Worm (Caenorhabditis elegans) whole organism, mixed stage, embryonic: ENCODE results near the gene ceh-28.

ENCODE experiments used
- M03D4.4 ChIP-seq: sonication (generic microtip); optimal IDR thresholded peaks from 2 replicates; lab custom pipeline; 2017; ENCODE audit warnings: mild to moderate bottlenecking, missing genetic modification characterization, missing compliant biosample characterization
- bed-3 ChIP-seq: fragments of 200-800 bp; sonication (Bioruptor generic); optimal IDR thresholded peaks from 3 replicates; lab custom pipeline; 2018; ENCODE audit warnings: mild to moderate bottlenecking, missing genetic modification characterization, moderate library complexity, missing compliant biosample characterization
- blmp-1 ChIP-seq: fragments of 150-350 bp; optimal IDR thresholded peaks from 2 replicates; lab custom pipeline; 2014; ENCODE audit warnings: missing biosample characterization, missing genetic modification characterization
- ceh-39 ChIP-seq: fragments of 150-350 bp; optimal IDR thresholded peaks from 2 replicates; lab custom pipeline; 2014; ENCODE audit warnings: missing biosample characterization, missing genetic modification characterization
- ceh-43 ChIP-seq: fragments of 200-800 bp; sonication (Bioruptor generic); optimal IDR thresholded peaks from 2 replicates; lab custom pipeline; 2018; ENCODE audit warnings: mild to moderate bottlenecking, missing genetic modification characterization, moderate library complexity, missing compliant biosample characterization
- ceh-83 ChIP-seq: fragments of 200-800 bp; sonication (Bioruptor generic); optimal IDR thresholded peaks from 2 replicates; lab custom pipeline; 2018; ENCODE audit warnings: mild to moderate bottlenecking, missing genetic modification characterization, missing compliant biosample characterization
- ces-1 ChIP-seq: fragments of 150-350 bp; optimal IDR thresholded peaks from 2 replicates; lab custom pipeline; 2014; ENCODE audit warnings: missing biosample characterization, missing genetic modification reagents, missing genetic modification characterization
- cnd-1 ChIP-seq: fragments of 200-800 bp; sonication (Bioruptor generic); optimal IDR thresholded peaks from 2 replicates; lab custom pipeline; 2018; ENCODE audit warnings: mild to moderate bottlenecking, missing genetic modification characterization, missing compliant biosample characterization
- drap-1 ChIP-seq: fragments of 200-800 bp; sonication (Bioruptor generic); optimal IDR thresholded peaks from 3 replicates; lab custom pipeline; 2018; ENCODE audit warnings: mild to moderate bottlenecking, missing genetic modification characterization, missing compliant biosample characterization
- elt-1 ChIP-seq: sonication (generic microtip); optimal IDR thresholded peaks from 2 replicates; lab custom pipeline; 2017; ENCODE audit warnings: missing genetic modification characterization, mild to moderate bottlenecking, missing compliant biosample characterization, antibody characterized with exemption, moderate library complexity, borderline replicate concordance; ENCODE audit not compliant: insufficient read depth
- elt-3 ChIP-seq: fragments of 150-350 bp; optimal IDR thresholded peaks from 2 replicates; lab custom pipeline; 2014; ENCODE audit warnings: missing biosample characterization, missing genetic modification characterization
- flh-1 ChIP-seq: fragments of 200-800 bp; sonication (Bioruptor generic); optimal IDR thresholded peaks from 2 replicates; lab custom pipeline; 2018; ENCODE audit warnings: mild to moderate bottlenecking, missing genetic modification characterization, moderate library complexity, missing compliant biosample characterization
- ham-2 ChIP-seq: fragments of 200-800 bp; sonication (Bioruptor generic); optimal IDR thresholded peaks from 2 replicates; lab custom pipeline; 2018; ENCODE audit warnings: mild to moderate bottlenecking, missing genetic modification characterization, missing compliant biosample characterization
- hlh-1 ChIP-seq: fragments of 150-350 bp; optimal IDR thresholded peaks from 2 replicates; lab custom pipeline; 2014; ENCODE audit warnings: missing biosample characterization, missing genetic modification reagents, missing genetic modification characterization
- lin-13 ChIP-seq: fragments of 150-350 bp; optimal IDR thresholded peaks from 2 replicates; lab custom pipeline; 2014; ENCODE audit warnings: missing biosample characterization, missing genetic modification characterization
- lin-32 ChIP-seq: fragments of 200-800 bp; sonication (Bioruptor generic); optimal IDR thresholded peaks from 2 replicates; lab custom pipeline; 2018; ENCODE audit warnings: mild to moderate bottlenecking, missing genetic modification characterization, missing compliant biosample characterization
- lsy-2 ChIP-seq: fragments of 150-350 bp; optimal IDR thresholded peaks from 2 replicates; lab custom pipeline; 2014; ENCODE audit warnings: missing biosample characterization, missing genetic modification characterization
- mab-5 ChIP-seq: fragments of 150-350 bp; optimal IDR thresholded peaks from 2 replicates; lab custom pipeline; 2014; ENCODE audit warnings: missing biosample characterization, missing genetic modification characterization
- mep-1 ChIP-seq: fragments of 150-350 bp; optimal IDR thresholded peaks from 2 replicates; lab custom pipeline; 2017; ENCODE audit warnings: missing biosample characterization, missing genetic modification reagents, missing genetic modification characterization, inconsistent platforms
- mls-2 ChIP-seq: sonication (generic microtip); optimal IDR thresholded peaks from 2 replicates; lab custom pipeline; 2016; ENCODE audit warnings: mild to moderate bottlenecking, missing genetic modification characterization, moderate library complexity, missing compliant biosample characterization
- nhr-12 ChIP-seq: fragments of 150-350 bp; optimal IDR thresholded peaks from 2 replicates; lab custom pipeline; 2014; ENCODE audit warnings: missing biosample characterization, missing genetic modification characterization
- nhr-237 ChIP-seq: fragments of 150-350 bp; optimal IDR thresholded peaks from 2 replicates; lab custom pipeline; 2014; ENCODE audit warnings: missing biosample characterization, missing genetic modification characterization
- nhr-28 ChIP-seq: fragments of 150-350 bp; optimal IDR thresholded peaks from 2 replicates; lab custom pipeline; 2014; ENCODE audit warnings: missing biosample characterization, missing genetic modification characterization
- nhr-76 ChIP-seq: sonication (generic microtip); optimal IDR thresholded peaks from 2 replicates; lab custom pipeline; 2017; ENCODE audit warnings: missing biosample characterization, missing genetic modification characterization
- pha-4 ChIP-seq: fragments of 150-350 bp; optimal IDR thresholded peaks from 2 replicates; lab custom pipeline; 2018; ENCODE audit warnings: missing biosample characterization, missing genetic modification reagents, missing genetic modification characterization
- sem-2 ChIP-seq: fragments of 200-800 bp; sonication (Bioruptor generic); optimal IDR thresholded peaks from 2 replicates; lab custom pipeline; 2018; ENCODE audit warnings: mild to moderate bottlenecking, missing genetic modification characterization, missing compliant biosample characterization
- snpc-4 ChIP-seq: fragments of 150-350 bp; optimal IDR thresholded peaks from 2 replicates; lab custom pipeline; 2014; ENCODE audit warnings: missing biosample characterization, missing genetic modification characterization
- sptf-1 ChIP-seq: sonication (generic microtip); optimal IDR thresholded peaks from 2 replicates; lab custom pipeline; 2017; ENCODE audit warnings: mild to moderate bottlenecking, missing genetic modification characterization, moderate library complexity, missing compliant biosample characterization
- tbx-8 ChIP-seq: fragments of 200-800 bp; sonication (Bioruptor generic); optimal IDR thresholded peaks from 2 replicates; lab custom pipeline; 2018; ENCODE audit warnings: mild to moderate bottlenecking, missing genetic modification characterization, moderate library complexity, missing compliant biosample characterization
- unc-120 ChIP-seq: sonication (generic microtip); optimal IDR thresholded peaks from 2 replicates; lab custom pipeline; 2017; ENCODE audit warnings: missing genetic modification characterization, missing compliant biosample characterization; ENCODE audit not compliant: poor library complexity, severe bottlenecking
- unc-39 ChIP-seq: fragments of 150-350 bp; optimal IDR thresholded peaks from 2 replicates; lab custom pipeline; 2014; ENCODE audit warnings: missing biosample characterization, missing genetic modification characterization
- unc-62 ChIP-seq: fragments of 150-350 bp; optimal IDR thresholded peaks from 2 replicates; lab custom pipeline; 2014; ENCODE audit warnings: missing biosample characterization, missing genetic modification reagents, missing genetic modification characterization
- zip-8 ChIP-seq: fragments of 150-350 bp; optimal IDR thresholded peaks from 2 replicates; lab custom pipeline; 2014; ENCODE audit warnings: missing biosample characterization, missing genetic modification characterization
- ztf-11 ChIP-seq: fragments of 150-350 bp; optimal IDR thresholded peaks from 2 replicates; lab custom pipeline; 2014; ENCODE audit warnings: missing biosample characterization, missing genetic modification characterization

Gene ceh-28

DNA sequence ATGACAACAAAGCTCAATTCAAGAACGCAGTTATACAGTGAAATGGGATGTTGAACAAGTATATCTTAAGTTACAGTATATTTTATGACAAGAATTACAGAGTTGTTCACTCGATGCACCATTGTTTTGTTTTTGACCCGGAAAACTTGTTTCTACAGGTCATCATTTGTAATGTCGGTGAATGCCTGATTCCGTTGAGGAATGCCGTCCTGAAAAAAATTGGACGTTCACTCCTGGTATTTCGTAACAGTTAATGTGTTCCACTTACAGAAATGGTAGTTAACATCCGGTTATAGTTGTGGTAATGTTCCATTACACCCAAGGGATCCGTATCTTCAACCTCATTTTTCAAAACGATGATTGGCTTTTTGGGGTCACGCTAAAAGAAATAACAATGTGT, 41.9 kb downstream of the ceh-28 start:
- no peak for TF ChIP-seq unc-62 (GFP tag; lab: Kevin White, UChicago)
- TF ChIP-seq mls-2 (tag; lab: Kevin White, UChicago), result no peak
- no peak for TF ChIP-seq ztf-11
- no peak for TF ChIP-seq nhr-12 (tag; lab: Kevin White, UChicago)
- no peak for TF ChIP-seq sptf-1 (tag; lab: Kevin White, UChicago)
- no peak for TF ChIP-seq elt-1 (tag; lab: Kevin White, UChicago)
- no peak for TF ChIP-seq blmp-1 (tag; lab: Kevin White, UChicago)
- TF ChIP-seq mep-1 (tag; lab: Kevin White, UChicago), result no peak
- TF ChIP-seq snpc-4 (tag; lab: Kevin White, UChicago), result no peak
- TF ChIP-seq lin-13 (tag; lab: Kevin White, UChicago), result no peak
- no peak for TF ChIP-seq hlh-1 (tag; lab: Kevin White, UChicago)
- TF ChIP-seq nhr-237 (tag; lab: Kevin White, UChicago), result no peak
- no peak for TF ChIP-seq ceh-83 (GFP tag; lab: Kevin White, UChicago)
- no peak for TF ChIP-seq zip-8 (tag; lab: Kevin White, UChicago)
- TF ChIP-seq bed-3 (GFP tag; lab: Kevin White, UChicago), result no peak
- TF ChIP-seq cnd-1 (tag; lab: Kevin White, UChicago), result no peak

DNA sequence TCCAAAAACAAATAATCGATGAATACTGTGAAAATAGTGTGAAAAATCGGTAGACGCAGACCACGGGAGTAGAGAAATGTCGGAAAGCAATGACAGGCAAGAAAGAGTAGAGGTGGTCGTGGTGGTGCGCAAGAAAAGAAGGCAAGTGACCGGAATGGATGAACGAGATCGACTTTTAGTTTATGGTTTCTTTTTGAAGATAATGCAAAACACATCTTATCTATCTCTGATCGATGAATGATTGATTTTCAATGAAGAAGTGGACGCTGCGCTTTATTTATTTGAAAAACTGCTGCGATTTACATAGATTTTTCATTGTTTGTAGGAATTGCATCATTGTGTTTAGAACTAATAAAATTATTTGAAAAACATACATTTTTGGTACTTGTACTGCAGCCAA, 45.4 kb downstream of the ceh-28 start:
- TF ChIP-seq ham-2 (GFP tag; lab: Kevin White, UChicago) (no peak), unc-120 (tag; lab: Kevin White, UChicago) (no peak), elt-1 (tag; lab: Kevin White, UChicago) (peak; percentile 78)

DNA sequence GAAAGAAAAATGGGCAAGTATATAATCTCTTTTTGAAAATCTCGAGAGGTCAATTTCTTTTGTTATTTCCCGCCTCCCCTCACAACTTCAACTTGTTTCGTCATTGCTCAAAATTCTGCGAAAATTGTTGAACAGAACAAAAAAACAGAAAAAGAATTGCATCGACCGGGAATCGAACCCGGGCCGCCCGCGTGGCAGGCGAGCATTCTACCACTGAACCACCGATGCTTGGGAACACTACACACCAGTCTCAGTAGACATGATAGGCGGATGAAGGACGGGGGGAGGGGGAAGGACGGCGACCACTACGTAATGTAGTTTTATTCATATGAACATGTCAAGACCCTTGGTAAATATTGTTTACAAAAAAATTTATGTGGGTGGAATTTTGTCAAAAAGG, 46.6 kb downstream of the ceh-28 start:
- peak; percentile 9 for TF ChIP-seq elt-3 (tag; lab: Kevin White, UChicago)
- TF ChIP-seq mab-5 (tag; lab: Kevin White, UChicago), result no peak
- peak; percentile 89 for TF ChIP-seq bed-3 (GFP tag; lab: Kevin White, UChicago)
- peak; percentile 92 for TF ChIP-seq ceh-43 (GFP tag; lab: Kevin White, UChicago)
- peak; percentile 47 for TF ChIP-seq mep-1 (tag; lab: Kevin White, UChicago)
- TF ChIP-seq hlh-1 (tag; lab: Kevin White, UChicago), result peak; percentile 49
- TF ChIP-seq snpc-4 (tag; lab: Kevin White, UChicago), result no peak
- peak; percentile 37 for TF ChIP-seq pha-4 (tag; lab: Kevin White, UChicago)
- peak; percentile 92 for TF ChIP-seq tbx-8
- TF ChIP-seq lsy-2 (tag; lab: Kevin White, UChicago), result peak; percentile 5
- peak; percentile 97 for TF ChIP-seq M03D4.4 (tag; lab: Kevin White, UChicago)
- peak; percentile 27 for TF ChIP-seq unc-39 (tag; lab: Kevin White, UChicago)
- TF ChIP-seq ham-2 (GFP tag; lab: Kevin White, UChicago), result peak; percentile 89
- TF ChIP-seq lin-13 (tag; lab: Kevin White, UChicago), result peak; percentile 85
- TF ChIP-seq unc-62 (GFP tag; lab: Kevin White, UChicago), result peak; percentile 45
- peak; percentile 3 for TF ChIP-seq nhr-237 (tag; lab: Kevin White, UChicago)
- peak; percentile 91 for TF ChIP-seq flh-1
- TF ChIP-seq nhr-76, result no peak
- peak; percentile 93 for TF ChIP-seq lin-32
- TF ChIP-seq drap-1, result peak; percentile 99
- TF ChIP-seq nhr-12 (tag; lab: Kevin White, UChicago), result peak; percentile 62
- no peak for TF ChIP-seq blmp-1 (tag; lab: Kevin White, UChicago)
- TF ChIP-seq elt-1 (tag; lab: Kevin White, UChicago), result no peak
- no peak for TF ChIP-seq nhr-28 (tag; lab: Kevin White, UChicago)
- TF ChIP-seq ztf-11, result peak; percentile 71
- TF ChIP-seq zip-8 (tag; lab: Kevin White, UChicago), result no peak
- peak; percentile 79 for TF ChIP-seq unc-120 (tag; lab: Kevin White, UChicago)
- peak; percentile 99 for TF ChIP-seq sptf-1 (tag; lab: Kevin White, UChicago)
- TF ChIP-seq sem-2, result peak; percentile 94
- peak; percentile 97 for TF ChIP-seq cnd-1 (tag; lab: Kevin White, UChicago)
- TF ChIP-seq mls-2 (tag; lab: Kevin White, UChicago), result peak; percentile 99
- TF ChIP-seq ces-1 (GFP tag; lab: Kevin White, UChicago), result peak; percentile 5
- peak; percentile 96 for TF ChIP-seq ceh-83 (GFP tag; lab: Kevin White, UChicago)
- TF ChIP-seq ceh-39, result no peak
- TF ChIP-seq, all 35 proteins: peak for 26
